Worm (Caenorhabditis elegans) whole organism, young adult: ENCODE data around the gene dvc-1.

ENCODE experiments used
- B0261.1 ChIP-seq: sonication (generic microtip); optimal IDR thresholded peaks from 2 replicates; lab custom pipeline; 2016; ENCODE audit warnings: mild to moderate bottlenecking, missing genetic modification characterization, moderate library complexity, missing compliant biosample characterization
- B0336.3 ChIP-seq: fragments of 200-800 bp; sonication (Bioruptor generic); IDR thresholded peaks from 2 replicates; pipeline ENCODE4 v1.3.6; 2022; ENCODE audit warnings: missing genetic modification characterization, missing compliant biosample characterization
- C17E4.6 ChIP-seq: fragments of 200-800 bp; sonication (Bioruptor generic); IDR thresholded peaks from 2 replicates; pipeline ENCODE4 v1.3.6; 2022; ENCODE audit warnings: missing genetic modification reagents, missing genetic modification characterization, missing compliant biosample characterization
- D2030.7 ChIP-seq: fragments of 200-800 bp; sonication (Bioruptor generic); IDR thresholded peaks from 2 replicates; pipeline ENCODE4 v1.3.6; 2022; ENCODE audit warnings: missing genetic modification reagents, missing genetic modification characterization, missing compliant biosample characterization
- F22D6.2 ChIP-seq: sonication (generic microtip); optimal IDR thresholded peaks from 2 replicates; lab custom pipeline; 2016; ENCODE audit warnings: mild to moderate bottlenecking, missing genetic modification characterization, missing compliant biosample characterization
- F33H1.4 ChIP-seq: fragments of 200-800 bp; sonication (Bioruptor generic); IDR thresholded peaks from 2 replicates; pipeline ENCODE4 v1.3.6; 2022; ENCODE audit warnings: missing genetic modification reagents, missing genetic modification characterization, missing compliant biosample characterization
- F49E8.2 ChIP-seq: sonication (generic microtip); optimal IDR thresholded peaks from 3 replicates; lab custom pipeline; 2017; ENCODE audit warnings: missing genetic modification characterization, mild to moderate bottlenecking, missing compliant biosample characterization, antibody characterized with exemption, moderate library complexity; ENCODE audit not compliant: insufficient read depth
- F57A8.1 ChIP-seq: fragments of 200-800 bp; sonication (Bioruptor generic); optimal IDR thresholded peaks from 2 replicates; lab custom pipeline; 2018; ENCODE audit warnings: mild to moderate bottlenecking, missing genetic modification characterization, moderate library complexity, missing compliant biosample characterization
- T07F8.4 ChIP-seq: sonication (generic microtip); optimal IDR thresholded peaks from 2 replicates; lab custom pipeline; 2016; ENCODE audit warnings: mild to moderate bottlenecking, missing genetic modification characterization, moderate library complexity, missing compliant biosample characterization
- T26A5.8 ChIP-seq: sonication (generic microtip); optimal IDR thresholded peaks from 2 replicates; lab custom pipeline; 2016; ENCODE audit warnings: missing genetic modification characterization, missing compliant biosample characterization
- Y53G8AR.9 ChIP-seq: fragments of 200-800 bp; sonication (Bioruptor generic); conservative IDR thresholded peaks from 2 replicates; pipeline ENCODE4 v1.3.6; 2022; ENCODE audit warnings: missing genetic modification reagents, missing genetic modification characterization, missing compliant biosample characterization
- Y56A3A.18 ChIP-seq: fragments of 200-800 bp; sonication (Bioruptor generic); IDR thresholded peaks from 2 replicates; pipeline ENCODE4 v1.3.6; 2022; ENCODE audit warnings: missing genetic modification reagents, missing genetic modification characterization, missing compliant biosample characterization
- Y79H2A.3 ChIP-seq: fragments of 200-800 bp; sonication (Bioruptor generic); conservative IDR thresholded peaks from 2 replicates; pipeline ENCODE4 v1.3.6; 2022; ENCODE audit warnings: missing genetic modification reagents, missing genetic modification characterization, missing compliant biosample characterization
- Y95B8A.8 ChIP-seq: fragments of 200-800 bp; sonication (Bioruptor generic); IDR thresholded peaks from 2 replicates; pipeline ENCODE4 v1.3.6; 2022; ENCODE audit warnings: missing genetic modification reagents, missing genetic modification characterization, missing compliant biosample characterization
- akir-1 ChIP-seq: fragments of 200-800 bp; sonication (Bioruptor generic); optimal IDR thresholded peaks from 2 replicates; lab custom pipeline; 2018; ENCODE audit warnings: mild to moderate bottlenecking, missing genetic modification characterization, moderate library complexity, missing compliant biosample characterization
- athp-1 ChIP-seq: sonication (generic microtip); optimal IDR thresholded peaks from 2 replicates; lab custom pipeline; 2017; ENCODE audit warnings: mild to moderate bottlenecking, missing genetic modification characterization, missing compliant biosample characterization
- bed-2 ChIP-seq: fragments of 200-800 bp; sonication (Bioruptor generic); IDR thresholded peaks from 2 replicates; pipeline ENCODE4 v1.3.6; 2022; ENCODE audit warnings: missing genetic modification reagents, missing genetic modification characterization, missing compliant biosample characterization
- cebp-1 ChIP-seq, 2 experiments: fragments of 200-800 bp in 1 of 2; sonication (Bioruptor generic) in 1 of 2; sonication (generic microtip) in 1 of 2; IDR thresholded peaks in 1 of 2; optimal IDR thresholded peaks in 1 of 2; 2 replicates each; pipeline versions ENCODE4 v1.3.6 to Lab custom; 2017 to 2022; ENCODE audit warnings: missing compliant biosample characterization in 2 of 2, missing genetic modification characterization in 2 of 2, mild to moderate bottlenecking in 1 of 2, missing genetic modification reagents in 1 of 2, moderate library complexity in 1 of 2
- cebp-2 ChIP-seq: fragments of 200-800 bp; sonication (Bioruptor generic); IDR thresholded peaks from 2 replicates; pipeline ENCODE4 v1.3.6; 2022; ENCODE audit warnings: missing genetic modification characterization, missing compliant biosample characterization
- ceh-27 ChIP-seq: fragments of 200-800 bp; sonication (Bioruptor generic); optimal IDR thresholded peaks from 2 replicates; lab custom pipeline; 2018; ENCODE audit warnings: mild to moderate bottlenecking, missing genetic modification characterization, moderate library complexity, missing compliant biosample characterization
- die-1 ChIP-seq: sonication (generic microtip); optimal IDR thresholded peaks from 2 replicates; lab custom pipeline; 2016; ENCODE audit warnings: missing genotype, mild to moderate bottlenecking, missing genetic modification characterization, missing compliant biosample characterization
- dpl-1 ChIP-seq: fragments of 150-350 bp; optimal IDR thresholded peaks from 2 replicates; lab custom pipeline; 2014; ENCODE audit warnings: missing biosample characterization, missing genetic modification reagents, missing genetic modification characterization
- efl-1 ChIP-seq: fragments of 150-350 bp; optimal IDR thresholded peaks from 2 replicates; lab custom pipeline; 2014; ENCODE audit warnings: missing biosample characterization, missing genetic modification reagents, missing genetic modification characterization
- egl-44 ChIP-seq: fragments of 200-800 bp; sonication (Bioruptor generic); IDR thresholded peaks from 2 replicates; pipeline ENCODE4 v1.3.6; 2022; ENCODE audit warnings: missing genetic modification reagents, missing genetic modification characterization, missing compliant biosample characterization
- him-1 ChIP-seq: sonication (generic microtip); optimal IDR thresholded peaks from 2 replicates; lab custom pipeline; 2016; ENCODE audit warnings: missing genotype, missing genetic modification reagents, missing genetic modification characterization, missing compliant biosample characterization
- let-607 ChIP-seq, 2 experiments: fragments of 200-800 bp in 1 of 2; sonication (Bioruptor generic) in 1 of 2; sonication (generic microtip) in 1 of 2; optimal IDR thresholded peaks; 2 replicates each; lab custom pipeline; 2016 to 2018; ENCODE audit warnings: mild to moderate bottlenecking in 2 of 2, missing compliant biosample characterization in 2 of 2, missing genetic modification characterization in 2 of 2, moderate library complexity in 2 of 2, missing genotype in 1 of 2
- lin-26 ChIP-seq: fragments of 200-800 bp; sonication (Bioruptor generic); IDR thresholded peaks from 2 replicates; pipeline ENCODE4 v1.3.6; 2022; ENCODE audit warnings: missing genetic modification reagents, missing genetic modification characterization, missing compliant biosample characterization
- lin-35 ChIP-seq, 3 experiments: fragments of 150-350 bp in 2 of 3; sonication (generic microtip) in 1 of 3; optimal IDR thresholded peaks; 2 replicates each; lab custom pipeline; 2014 to 2018; ENCODE audit warnings: missing biosample characterization in 3 of 3, missing genetic modification characterization in 3 of 3, missing genetic modification reagents in 3 of 3
- lir-1 ChIP-seq: fragments of 200-800 bp; sonication (Bioruptor generic); conservative IDR thresholded peaks from 2 replicates; pipeline ENCODE4 v1.3.6; 2022; ENCODE audit warnings: missing genetic modification reagents, missing genetic modification characterization, missing compliant biosample characterization
- madf-10 ChIP-seq: sonication (generic microtip); optimal IDR thresholded peaks from 2 replicates; lab custom pipeline; 2016; ENCODE audit warnings: mild to moderate bottlenecking, missing genetic modification characterization, missing compliant biosample characterization
- madf-6 ChIP-seq: fragments of 200-800 bp; sonication (Bioruptor generic); IDR thresholded peaks from 2 replicates; pipeline ENCODE4 v1.3.6; 2022; ENCODE audit warnings: missing genetic modification reagents, missing genetic modification characterization, missing compliant biosample characterization
- madf-8 ChIP-seq: fragments of 200-800 bp; sonication (Bioruptor generic); conservative IDR thresholded peaks from 2 replicates; pipeline ENCODE4 v1.3.6; 2022; ENCODE audit warnings: missing genetic modification reagents, missing genetic modification characterization, missing compliant biosample characterization
- mcd-1 ChIP-seq: fragments of 200-800 bp; sonication (Bioruptor generic); IDR thresholded peaks from 2 replicates; pipeline ENCODE4 v1.3.6; 2022; ENCODE audit warnings: missing genetic modification reagents, missing genetic modification characterization, missing compliant biosample characterization
- nfya-1 ChIP-seq: sonication (generic microtip); optimal IDR thresholded peaks from 2 replicates; lab custom pipeline; 2017; ENCODE audit warnings: antibody characterized with exemption, missing compliant biosample characterization, missing genetic modification characterization, borderline replicate concordance; ENCODE audit not compliant: insufficient read depth
- nfya-2 ChIP-seq: fragments of 200-800 bp; sonication (Bioruptor generic); IDR thresholded peaks from 2 replicates; pipeline ENCODE4 v1.3.6; 2022; ENCODE audit warnings: missing genetic modification reagents, missing genetic modification characterization, missing compliant biosample characterization
- pbrm-1 ChIP-seq: fragments of 200-800 bp; sonication (Bioruptor generic); IDR thresholded peaks from 2 replicates; pipeline ENCODE4 v1.3.6; 2022; ENCODE audit warnings: missing genetic modification reagents, missing genetic modification characterization, missing compliant biosample characterization
- rpc-1 ChIP-seq, 2 experiments: fragments of 150-350 bp in 1 of 2; sonication (generic microtip) in 1 of 2; optimal IDR thresholded peaks; 2 replicates each; lab custom pipeline; 2014 to 2018; ENCODE audit warnings: missing biosample characterization in 1 of 2, missing genetic modification characterization in 1 of 2, missing genetic modification reagents in 1 of 2, missing genotype in 1 of 2
- snpc-1.1 ChIP-seq: sonication (generic microtip); optimal IDR thresholded peaks from 2 replicates; lab custom pipeline; 2017; ENCODE audit warnings: missing genetic modification characterization, mild to moderate bottlenecking, missing compliant biosample characterization, antibody characterized with exemption, moderate library complexity, missing genotype, missing genetic modification reagents; ENCODE audit not compliant: insufficient read depth
- snpc-1.3 ChIP-seq: sonication (generic microtip); optimal IDR thresholded peaks from 2 replicates; lab custom pipeline; 2017; ENCODE audit warnings: missing genetic modification characterization, mild to moderate bottlenecking, missing compliant biosample characterization, antibody characterized with exemption, moderate library complexity, missing genotype, missing genetic modification reagents; ENCODE audit not compliant: insufficient read depth
- snpc-4 ChIP-seq, 5 experiments: fragments of 150-350 bp in 1 of 5; sonication (generic microtip) in 4 of 5; optimal IDR thresholded peaks; 2 replicates each; lab custom pipeline; 2014 to 2018; ENCODE audit warnings: missing genetic modification characterization in 5 of 5, missing biosample characterization in 3 of 5, antibody characterized with exemption in 2 of 5, mild to moderate bottlenecking in 2 of 5, missing compliant biosample characterization in 2 of 5, missing genotype in 2 of 5, moderate library complexity in 2 of 5, missing genetic modification reagents in 1 of 5
- tbp1 ChIP-seq: fragments of 200-800 bp; sonication (Bioruptor generic); optimal IDR thresholded peaks from 2 replicates; lab custom pipeline; 2018; ENCODE audit warnings: mild to moderate bottlenecking, missing genetic modification characterization, missing compliant biosample characterization
- tlf-1 ChIP-seq: fragments of 200-800 bp; sonication (Bioruptor generic); optimal IDR thresholded peaks from 2 replicates; lab custom pipeline; 2018; ENCODE audit warnings: mild to moderate bottlenecking, missing genetic modification characterization, missing compliant biosample characterization
- zfh-2 ChIP-seq: fragments of 200-800 bp; sonication (Bioruptor generic); conservative IDR thresholded peaks from 2 replicates; pipeline ENCODE4 v1.3.6; 2022; ENCODE audit warnings: missing genetic modification reagents, missing genetic modification characterization, missing compliant biosample characterization
- ztf-18 ChIP-seq: sonication (generic microtip); optimal IDR thresholded peaks from 2 replicates; lab custom pipeline; 2016; ENCODE audit warnings: missing genotype, mild to moderate bottlenecking, missing genetic modification characterization, missing compliant biosample characterization
- ztf-22 ChIP-seq: fragments of 200-800 bp; sonication (Bioruptor generic); optimal IDR thresholded peaks from 2 replicates; lab custom pipeline; 2018; ENCODE audit warnings: mild to moderate bottlenecking, missing genetic modification characterization, moderate library complexity, missing compliant biosample characterization
- ztf-3 ChIP-seq: fragments of 200-800 bp; sonication (Bioruptor generic); optimal IDR thresholded peaks from 2 replicates; lab custom pipeline; 2018; ENCODE audit warnings: mild to moderate bottlenecking, missing genetic modification characterization, missing compliant biosample characterization

dvc-1 gene

ce11 chrV:11279564-11279963 is 40.4 kb upstream of the dvc-1 start:
- TF ChIP-seq Y95B8A.8 (no peak), lin-35 (GFP tag; optimal IDR thresholded peaks at IDR 0.05; lab: Kevin White, UChicago) (no peak), C17E4.6 (GFP tag; lab: Robert Waterston, UW) (no peak), ztf-18 (tag; lab: Kevin White, UChicago) (no peak), rpc-1 (optimal IDR thresholded peaks at IDR 0.05; lab: Kevin White, UChicago) (no peak), rpc-1 (tag; optimal IDR thresholded peaks at IDR 0.05; lab: Kevin White, UChicago) (no peak), T26A5.8 (no peak), nfya-1 (no peak), snpc-1.3 (tag; lab: Kevin White, UChicago) (peak; percentile 40), nfya-2 (GFP tag; lab: Robert Waterston, UW) (no peak), F22D6.2 (tag; lab: Kevin White, UChicago) (no peak), F49E8.2 (peak; percentile 37), madf-6 (peak; percentile 95), madf-10 (tag; lab: Kevin White, UChicago) (no peak), T07F8.4 (tag; lab: Kevin White, UChicago) (no peak), snpc-1.1 (peak; percentile 1), let-607 (tag; optimal IDR thresholded peaks at IDR 0.05; lab: Kevin White, UChicago) (no peak), efl-1 (GFP tag; lab: Kevin White, UChicago) (peak; percentile 22), bed-2 (GFP tag; lab: Robert Waterston, UW) (no peak), dpl-1 (GFP tag; lab: Kevin White, UChicago) (no peak), madf-8 (GFP tag; lab: Robert Waterston, UW) (peak; percentile 81), tlf-1 (GFP tag; lab: Kevin White, UChicago) (no peak), F57A8.1 (GFP tag; lab: Kevin White, UChicago) (no peak), Y53G8AR.9 (GFP tag; lab: Robert Waterston, UW) (no peak), him-1 (tag; lab: Kevin White, UChicago) (peak; percentile 5), F33H1.4 (peak; percentile 95), tbp1 (no peak), ztf-3 (no peak), pbrm-1 (no peak), B0261.1 (tag; lab: Kevin White, UChicago) (no peak), cebp-1 (GFP tag; IDR thresholded peaks at IDR 0.05; lab: Robert Waterston, UW) (no peak), cebp-1 (tag; optimal IDR thresholded peaks at IDR 0.05; lab: Kevin White, UChicago) (no peak), D2030.7 (GFP tag; lab: Robert Waterston, UW) (peak; percentile 51; the same call in 1 of the 2 replicates), B0336.3 (no peak), snpc-4 (GFP tag; optimal IDR thresholded peaks at IDR 0.05; lab: Kevin White, UChicago) (no peak), snpc-4 (tag; optimal IDR thresholded peaks at IDR 0.05; lab: Kevin White, UChicago) (peak in 1 of 4 experiments; percentile 47), zfh-2 (GFP tag; lab: Robert Waterston, UW) (no peak), lir-1 (GFP tag; lab: Robert Waterston, UW) (no peak), athp-1 (tag; lab: Kevin White, UChicago) (peak; percentile 6), mcd-1 (GFP tag; lab: Robert Waterston, UW) (peak; percentile 37; the same call in 1 of the 2 replicates), cebp-2 (GFP tag; lab: Robert Waterston, UW) (no peak), ceh-27 (GFP tag; lab: Kevin White, UChicago) (no peak), die-1 (tag; lab: Kevin White, UChicago) (no peak), lin-26 (GFP tag; lab: Robert Waterston, UW) (no peak), Y79H2A.3 (GFP tag; lab: Robert Waterston, UW) (no peak), Y56A3A.18 (GFP tag; lab: Robert Waterston, UW) (no peak), akir-1 (GFP tag; lab: Kevin White, UChicago) (no peak), egl-44 (GFP tag; lab: Robert Waterston, UW) (no peak), ztf-22 (GFP tag; lab: Kevin White, UChicago) (no peak)
